Fruit fly (Drosophila melanogaster) whole organism, embryonic: ENCODE measurements around the gene Mrm2.

Experiments used
- ATbp ChIP-seq: fragments of 200-800 bp; sonication (Bioruptor generic); optimal IDR thresholded peaks from 2 replicates; lab custom pipeline; 2017; ENCODE audit warnings: missing biosample characterization, mild to moderate bottlenecking, missing genetic modification characterization, missing genetic modification reagents
- Adf1 ChIP-seq: fragments of 200-800 bp; sonication (Bioruptor generic); IDR thresholded peaks from 2 replicates; pipeline ENCODE4 v1.3.6; 2022; ENCODE audit warnings: missing biosample characterization, missing genetic modification characterization
- B-H2 ChIP-seq: fragments of 200-800 bp; sonication (Bioruptor generic); optimal IDR thresholded peaks from 2 replicates; lab custom pipeline; 2018; ENCODE audit warnings: missing biosample characterization, mild to moderate bottlenecking, missing genetic modification characterization
- Bgb ChIP-seq: fragments of 200-800 bp; sonication (Bioruptor generic); IDR thresholded peaks from 2 replicates; pipeline ENCODE4 v1.3.6; 2022; ENCODE audit warnings: missing biosample characterization, missing genetic modification characterization; ENCODE audit not compliant: partially characterized antibody
- CG12155 ChIP-seq: fragments of 200-800 bp; sonication (Bioruptor generic); optimal IDR thresholded peaks from 3 replicates; lab custom pipeline; 2016; ENCODE audit warnings: missing biosample characterization, missing genetic modification characterization
- CG12219 ChIP-seq: fragments of 200-800 bp; sonication (Bioruptor generic); optimal IDR thresholded peaks from 3 replicates; lab custom pipeline; 2018; ENCODE audit warnings: missing biosample characterization, mild to moderate bottlenecking, missing genetic modification characterization
- CG12391 ChIP-seq: fragments of 200-800 bp; sonication (Bioruptor generic); optimal IDR thresholded peaks from 3 replicates; lab custom pipeline; 2018; ENCODE audit warnings: missing biosample characterization, mild to moderate bottlenecking, missing genetic modification characterization, moderate library complexity
- CG13296 ChIP-seq: fragments of 200-800 bp; sonication (Bioruptor generic); optimal IDR thresholded peaks from 3 replicates; lab custom pipeline; 2018; ENCODE audit warnings: missing biosample characterization, mild to moderate bottlenecking, missing genetic modification characterization
- CG13424 ChIP-seq: fragments of 200-800 bp; sonication (Bioruptor generic); optimal IDR thresholded peaks from 2 replicates; lab custom pipeline; 2019; ENCODE audit warnings: missing biosample characterization, mild to moderate bottlenecking, missing genetic modification characterization, moderate library complexity
- CG14050 ChIP-seq: fragments of 200-800 bp; sonication (Bioruptor generic); IDR thresholded peaks from 3 replicates; pipeline ENCODE4 v1.3.6; 2022; ENCODE audit warnings: missing biosample characterization, missing genetic modification characterization
- CG17361 ChIP-seq: fragments of 200-800 bp; sonication (Bioruptor generic); IDR thresholded peaks from 3 replicates; pipeline ENCODE4 v1.3.6; 2022; ENCODE audit warnings: missing biosample characterization, missing genetic modification characterization
- CG17829 ChIP-seq: fragments of 200-800 bp; optimal IDR thresholded peaks from 2 replicates; lab custom pipeline; 2019; ENCODE audit warnings: missing biosample characterization, mild to moderate bottlenecking, missing genetic modification characterization, moderate library complexity
- CG2199 ChIP-seq: fragments of 200-800 bp; sonication (Bioruptor generic); IDR thresholded peaks from 3 replicates; pipeline ENCODE4 v1.3.6; 2022; ENCODE audit warnings: missing biosample characterization, missing genetic modification characterization
- CG30431 ChIP-seq: fragments of 200-800 bp; sonication (Bioruptor generic); optimal IDR thresholded peaks from 2 replicates; lab custom pipeline; 2017; ENCODE audit warnings: missing biosample characterization, missing genetic modification characterization
- CG31365 ChIP-seq: fragments of 200-800 bp; sonication (Bioruptor generic); optimal IDR thresholded peaks from 2 replicates; lab custom pipeline; 2018; ENCODE audit warnings: missing biosample characterization, mild to moderate bottlenecking, missing genetic modification characterization
- CG32767 ChIP-seq: fragments of 200-800 bp; sonication (Bioruptor generic); IDR thresholded peaks from 2 replicates; pipeline ENCODE4 v1.3.6; 2022; ENCODE audit warnings: missing biosample characterization, missing genetic modification characterization
- CG32772 ChIP-seq: fragments of 200-800 bp; sonication (Bioruptor generic); IDR thresholded peaks from 2 replicates; pipeline ENCODE4 v1.3.6; 2022; ENCODE audit warnings: missing biosample characterization, missing genetic modification characterization
- CG4404 ChIP-seq: fragments of 200-800 bp; sonication (Bioruptor generic); IDR thresholded peaks from 2 replicates; pipeline ENCODE4 v1.3.6; 2022; ENCODE audit warnings: missing biosample characterization, missing genetic modification characterization
- CG6654 ChIP-seq: fragments of 200-800 bp; sonication (Bioruptor generic); optimal IDR thresholded peaks from 2 replicates; lab custom pipeline; 2017; ENCODE audit warnings: missing biosample characterization, mild to moderate bottlenecking, missing genetic modification characterization
- CG6689 ChIP-seq: fragments of 200-800 bp; sonication (Bioruptor generic); IDR thresholded peaks from 2 replicates; pipeline ENCODE4 v1.3.6; 2022; ENCODE audit warnings: missing biosample characterization, missing genetic modification characterization
- CG7271 ChIP-seq: fragments of 200-800 bp; sonication (Bioruptor generic); optimal IDR thresholded peaks from 2 replicates; lab custom pipeline; 2018; ENCODE audit warnings: missing biosample characterization, mild to moderate bottlenecking, missing genetic modification characterization, moderate library complexity
- CG7786 ChIP-seq: fragments of 200-800 bp; sonication (Bioruptor generic); optimal IDR thresholded peaks from 2 replicates; lab custom pipeline; 2016; ENCODE audit warnings: missing biosample characterization, missing genetic modification characterization
- CG7963 ChIP-seq: fragments of 200-800 bp; sonication (Bioruptor generic); IDR thresholded peaks from 3 replicates; pipeline ENCODE4 v1.3.6; 2022; ENCODE audit warnings: missing biosample characterization, missing genetic modification characterization; ENCODE audit not compliant: partially characterized antibody
- Camta ChIP-seq: fragments of 200-800 bp; sonication (Bioruptor generic); optimal IDR thresholded peaks from 2 replicates; lab custom pipeline; 2016; ENCODE audit warnings: missing biosample characterization, missing genetic modification characterization
- Eip74EF ChIP-seq, 2 experiments: fragments of 200-800 bp in 1 of 2; fragments of >200 bp in 1 of 2; sonication (Bioruptor generic) in 1 of 2; optimal IDR thresholded peaks; 2 replicates each; lab custom pipeline; 2017 to 2019; ENCODE audit warnings: missing biosample characterization in 2 of 2, missing genetic modification characterization in 2 of 2, mild to moderate bottlenecking in 1 of 2, moderate library complexity in 1 of 2
- Ets97D ChIP-seq: fragments of 200-800 bp; sonication (Bioruptor generic); optimal IDR thresholded peaks from 3 replicates; lab custom pipeline; 2016; ENCODE audit warnings: missing biosample characterization, missing genetic modification characterization
- Fer2 ChIP-seq: fragments of 200-800 bp; sonication (Bioruptor generic); optimal IDR thresholded peaks from 2 replicates; lab custom pipeline; 2018; ENCODE audit warnings: missing biosample characterization, mild to moderate bottlenecking, missing genetic modification characterization, moderate library complexity
- HLHmδ ChIP-seq: fragments of 200-800 bp; sonication (Bioruptor generic); optimal IDR thresholded peaks from 2 replicates; lab custom pipeline; 2018; ENCODE audit warnings: missing biosample characterization, mild to moderate bottlenecking, missing genetic modification characterization, moderate library complexity
- Hr78 ChIP-seq, 2 experiments: fragments of 200-800 bp in 1 of 2; fragments of >200 bp in 1 of 2; sonication (Bioruptor generic) in 1 of 2; optimal IDR thresholded peaks; 2 replicates each; lab custom pipeline; 2017 to 2019; ENCODE audit warnings: missing biosample characterization in 2 of 2, missing genetic modification characterization in 2 of 2, mild to moderate bottlenecking in 1 of 2, moderate library complexity in 1 of 2
- MESR4 ChIP-seq: fragments of 200-800 bp; sonication (Bioruptor generic); optimal IDR thresholded peaks from 2 replicates; lab custom pipeline; 2018; ENCODE audit warnings: missing biosample characterization, mild to moderate bottlenecking, missing genetic modification characterization, moderate library complexity
- Mes4 ChIP-seq: fragments of 200-800 bp; sonication (Bioruptor generic); optimal IDR thresholded peaks from 2 replicates; lab custom pipeline; 2016; ENCODE audit warnings: missing biosample characterization, missing genetic modification characterization
- Ptx1 ChIP-seq: fragments of 200-800 bp; sonication (Bioruptor generic); IDR thresholded peaks from 2 replicates; pipeline ENCODE4 v1.3.6; 2022; ENCODE audit warnings: missing biosample characterization, missing genetic modification characterization
- Sry-δ ChIP-seq: fragments of 200-800 bp; sonication (Bioruptor generic); optimal IDR thresholded peaks from 2 replicates; lab custom pipeline; 2016; ENCODE audit warnings: missing biosample characterization, missing genetic modification characterization
- Ssrp ChIP-seq: fragments of 200-800 bp; sonication (Bioruptor generic); optimal IDR thresholded peaks from 2 replicates; lab custom pipeline; 2018; ENCODE audit warnings: missing biosample characterization, mild to moderate bottlenecking, missing genetic modification characterization, moderate library complexity
- abd-A ChIP-seq: fragments of 200-800 bp; sonication (Bioruptor generic); optimal IDR thresholded peaks from 3 replicates; lab custom pipeline; 2019; ENCODE audit warnings: missing biosample characterization, mild to moderate bottlenecking, missing genetic modification characterization, moderate library complexity
- cg ChIP-seq: fragments of 200-800 bp; sonication (Bioruptor generic); optimal IDR thresholded peaks from 3 replicates; lab custom pipeline; 2019; ENCODE audit warnings: missing biosample characterization, mild to moderate bottlenecking, missing genetic modification characterization, moderate library complexity
- crc ChIP-seq: fragments of 200-800 bp; sonication (Bioruptor generic); optimal IDR thresholded peaks from 2 replicates; lab custom pipeline; 2016; ENCODE audit warnings: missing biosample characterization, missing genetic modification characterization
- dpn ChIP-seq, 2 experiments: fragments of 200-800 bp; sonication (Bioruptor generic); optimal IDR thresholded peaks; 3 replicates each; lab custom pipeline; 2016; ENCODE audit warnings: missing biosample characterization in 2 of 2, missing genetic modification characterization in 2 of 2
- gce ChIP-seq: fragments of 200-800 bp; sonication (Bioruptor generic); IDR thresholded peaks from 3 replicates; pipeline ENCODE4 v1.3.6; 2022; ENCODE audit warnings: missing biosample characterization, missing genetic modification characterization
- kni ChIP-seq: fragments of 200-800 bp; sonication (Bioruptor generic); optimal IDR thresholded peaks from 3 replicates; lab custom pipeline; 2017; ENCODE audit warnings: mild to moderate bottlenecking, missing biosample characterization, missing genetic modification reagents, missing genetic modification characterization
- nom ChIP-seq: fragments of 200-800 bp; sonication (Bioruptor generic); optimal IDR thresholded peaks from 2 replicates; lab custom pipeline; 2017; ENCODE audit warnings: missing biosample characterization, missing genetic modification characterization, mild to moderate bottlenecking, moderate library complexity, missing genetic modification reagents
- oc ChIP-seq: fragments of 200-800 bp; sonication (Bioruptor generic); optimal IDR thresholded peaks from 2 replicates; lab custom pipeline; 2018; ENCODE audit warnings: missing biosample characterization, mild to moderate bottlenecking, missing genetic modification characterization, moderate library complexity
- otp ChIP-seq: fragments of 200-800 bp; sonication (Bioruptor generic); IDR thresholded peaks from 3 replicates; pipeline ENCODE4, ENCODE4 v1.3.6; 2022; ENCODE audit warnings: missing biosample characterization, missing genetic modification characterization
- pzg ChIP-seq: fragments of 200-800 bp; sonication (Bioruptor generic); optimal IDR thresholded peaks from 3 replicates; lab custom pipeline; 2018; ENCODE audit warnings: missing biosample characterization, mild to moderate bottlenecking, missing genetic modification characterization, moderate library complexity
- sens ChIP-seq: fragments of 200-800 bp; sonication (Bioruptor generic); peaks from one replicate; lab custom pipeline; 2016; ENCODE audit warnings: missing biosample characterization, missing genetic modification characterization
- tna ChIP-seq: fragments of 200-800 bp; sonication (Bioruptor generic); IDR thresholded peaks from 2 replicates; pipeline ENCODE4 v1.3.6; 2022; ENCODE audit warnings: missing biosample characterization, missing genetic modification characterization; ENCODE audit not compliant: partially characterized antibody
- trem ChIP-seq: fragments of 200-800 bp; optimal IDR thresholded peaks from 3 replicates; lab custom pipeline; 2019; ENCODE audit warnings: missing biosample characterization, mild to moderate bottlenecking, missing genetic modification characterization, moderate library complexity
- unpg ChIP-seq: fragments of 200-800 bp; sonication (Bioruptor generic); optimal IDR thresholded peaks from 3 replicates; lab custom pipeline; 2018; ENCODE audit warnings: missing biosample characterization, mild to moderate bottlenecking, missing genetic modification characterization, moderate library complexity
- zfh1 ChIP-seq: fragments of 200-800 bp; sonication (Bioruptor generic); IDR thresholded peaks from 3 replicates; pipeline ENCODE4 v1.3.6; 2022; ENCODE audit warnings: missing biosample characterization, missing genetic modification characterization

Mrm2 gene

dm6 chr3R:19902926-19903739, 41.7 kb downstream of the Mrm2 start, which contains the start of gene ClpX (continued):
- TF ChIP-seq CG17829 (tag; lab: Kevin White, UChicago) (peak; percentile 34), CG32772 (GFP tag; lab: Robert Waterston, UW) (no peak), CG2199 (GFP tag; lab: Robert Waterston, UW) (no peak; the same call in 2 of the 3 replicates), Camta (GFP tag; lab: Kevin White, UChicago) (no peak), dpn (GFP tag; optimal IDR thresholded peaks at IDR 0.05; lab: Kevin White, UChicago) (no peak), CG32767 (GFP tag; lab: Robert Waterston, UW) (no peak), CG7786 (GFP tag; lab: Kevin White, UChicago) (no peak), Mes4 (GFP tag; lab: Kevin White, UChicago) (no peak), CG12155 (peak; percentile 100), sens (peak; percentile 80), Ets97D (GFP tag; lab: Kevin White, UChicago) (no peak), B-H2 (GFP tag; lab: Kevin White, UChicago) (peak; percentile 63), CG31365 (peak; percentile 7), otp (GFP tag; lab: Robert Waterston, UW) (no peak), oc (no peak), abd-A (tag; lab: Kevin White, UChicago) (no peak), CG7963 (GFP tag; lab: Robert Waterston, UW) (no peak), Ptx1 (GFP tag; lab: Robert Waterston, UW) (no peak), nom (GFP tag; lab: Kevin White, UChicago) (no peak), CG17361 (GFP tag; lab: Robert Waterston, UW) (no peak), Fer2 (no peak), trem (tag; lab: Kevin White, UChicago) (peak; percentile 57), CG13424 (tag; lab: Kevin White, UChicago) (no peak), Eip74EF (GFP tag; optimal IDR thresholded peaks at IDR 0.05; lab: Kevin White, UChicago) (no peak), Hr78 (GFP tag; optimal IDR thresholded peaks at IDR 0.05; lab: Kevin White, UChicago) (no peak), tna (peak; percentile 59), pzg (peak; percentile 75), CG30431 (no peak), gce (no peak), CG7271 (tag; lab: Kevin White, UChicago) (no peak), CG14050 (no peak), CG13296 (peak; percentile 20), crc (no peak), CG6689 (no peak), kni (GFP tag; lab: Kevin White, UChicago) (no peak), CG12219 (GFP tag; lab: Kevin White, UChicago) (no peak), CG4404 (GFP tag; lab: Robert Waterston, UW) (no peak), Ssrp (tag; lab: Kevin White, UChicago) (no peak), cg (peak; percentile 72), Bgb (GFP tag; lab: Robert Waterston, UW) (peak; percentile 76), CG12391 (peak; percentile 7), Adf1 (GFP tag; lab: Robert Waterston, UW) (peak; percentile 20; the same call in 1 of the 2 replicates), MESR4 (peak; percentile 87), CG6654 (GFP tag; lab: Kevin White, UChicago) (no peak), unpg (GFP tag; lab: Kevin White, UChicago) (no peak), ATbp (GFP tag; lab: Kevin White, UChicago) (no peak), HLHmδ (GFP tag; lab: Kevin White, UChicago) (peak; percentile 29), Sry-δ (GFP tag; lab: Kevin White, UChicago) (peak; percentile 63), zfh1 (no peak)
